Worm (Caenorhabditis elegans) whole organism, young adult: ENCODE data around the gene clec-135.

Source experiments
- B0336.3 ChIP-seq: fragments of 200-800 bp; sonication (Bioruptor generic); IDR thresholded peaks from 2 replicates; pipeline ENCODE4 v1.3.6; 2022; ENCODE audit warnings: missing genetic modification characterization, missing compliant biosample characterization
- F39B2.1 ChIP-seq: fragments of 200-800 bp; sonication (Bioruptor generic); IDR thresholded peaks from 2 replicates; pipeline ENCODE4 v1.3.6; 2022; ENCODE audit warnings: missing genetic modification reagents, missing genetic modification characterization, missing compliant biosample characterization
- T07F8.4 ChIP-seq: sonication (generic microtip); optimal IDR thresholded peaks from 2 replicates; lab custom pipeline; 2016; ENCODE audit warnings: mild to moderate bottlenecking, missing genetic modification characterization, moderate library complexity, missing compliant biosample characterization
- Y53F4B.3 ChIP-seq: fragments of 200-800 bp; sonication (Bioruptor generic); IDR thresholded peaks from 2 replicates; pipeline ENCODE4 v1.3.6; 2022; ENCODE audit warnings: missing genetic modification reagents, missing genetic modification characterization, missing compliant biosample characterization
- Y95B8A.8 ChIP-seq: fragments of 200-800 bp; sonication (Bioruptor generic); IDR thresholded peaks from 2 replicates; pipeline ENCODE4 v1.3.6; 2022; ENCODE audit warnings: missing genetic modification reagents, missing genetic modification characterization, missing compliant biosample characterization
- ama-1 ChIP-seq, 3 experiments: fragments of 150-350 bp in 1 of 3; sonication (generic microtip) in 2 of 3; optimal IDR thresholded peaks; 2 replicates each; lab custom pipeline; 2014 to 2018; ENCODE audit warnings: missing biosample characterization in 2 of 3, missing genetic modification characterization in 2 of 3, missing genetic modification reagents in 2 of 3
- cebp-2 ChIP-seq: fragments of 200-800 bp; sonication (Bioruptor generic); IDR thresholded peaks from 2 replicates; pipeline ENCODE4 v1.3.6; 2022; ENCODE audit warnings: missing genetic modification characterization, missing compliant biosample characterization
- ceh-91 ChIP-seq: fragments of 200-800 bp; sonication (Bioruptor generic); IDR thresholded peaks from 2 replicates; pipeline ENCODE4 v1.3.6; 2022; ENCODE audit warnings: missing genetic modification reagents, missing genetic modification characterization, missing compliant biosample characterization
- efl-1 ChIP-seq: fragments of 150-350 bp; optimal IDR thresholded peaks from 2 replicates; lab custom pipeline; 2014; ENCODE audit warnings: missing biosample characterization, missing genetic modification reagents, missing genetic modification characterization
- egrh-3 ChIP-seq: fragments of 200-800 bp; sonication (Bioruptor generic); IDR thresholded peaks from 2 replicates; pipeline ENCODE4 v1.3.6; 2022; ENCODE audit warnings: missing genetic modification reagents, missing genetic modification characterization, missing compliant biosample characterization
- ets-4 ChIP-seq: fragments of 200-800 bp; sonication (Bioruptor generic); optimal IDR thresholded peaks from 2 replicates; lab custom pipeline; 2018; ENCODE audit warnings: mild to moderate bottlenecking, missing genetic modification characterization, missing compliant biosample characterization
- hmg-20 ChIP-seq: fragments of 200-800 bp; sonication (Bioruptor generic); IDR thresholded peaks from 2 replicates; pipeline ENCODE4 v1.3.6; 2022; ENCODE audit warnings: missing genetic modification reagents, missing genetic modification characterization, missing compliant biosample characterization
- hrde-1 ChIP-seq: sonication (generic microtip); optimal IDR thresholded peaks from 2 replicates; lab custom pipeline; 2016; ENCODE audit warnings: missing genetic modification characterization, mild to moderate bottlenecking, missing compliant biosample characterization, moderate library complexity, missing genotype, missing genetic modification reagents, borderline replicate concordance
- mel-28 ChIP-seq: sonication (generic microtip); optimal IDR thresholded peaks from 2 replicates; lab custom pipeline; 2016; ENCODE audit warnings: borderline replicate concordance, mild to moderate bottlenecking, missing genetic modification characterization, missing compliant biosample characterization
- nfya-1 ChIP-seq: sonication (generic microtip); optimal IDR thresholded peaks from 2 replicates; lab custom pipeline; 2017; ENCODE audit warnings: antibody characterized with exemption, missing compliant biosample characterization, missing genetic modification characterization, borderline replicate concordance; ENCODE audit not compliant: insufficient read depth
- nfya-2 ChIP-seq: fragments of 200-800 bp; sonication (Bioruptor generic); IDR thresholded peaks from 2 replicates; pipeline ENCODE4 v1.3.6; 2022; ENCODE audit warnings: missing genetic modification reagents, missing genetic modification characterization, missing compliant biosample characterization
- nfyb-1 ChIP-seq: fragments of 200-800 bp; sonication (Bioruptor generic); IDR thresholded peaks from 2 replicates; pipeline ENCODE4 v1.3.6; 2022; ENCODE audit warnings: missing genetic modification reagents, missing genetic modification characterization, missing compliant biosample characterization
- nhr-179 ChIP-seq: sonication (generic microtip); optimal IDR thresholded peaks from 2 replicates; lab custom pipeline; 2016; ENCODE audit warnings: mild to moderate bottlenecking, missing genetic modification characterization, missing compliant biosample characterization
- nhr-80 ChIP-seq: sonication (generic microtip); optimal IDR thresholded peaks from 2 replicates; lab custom pipeline; 2016; ENCODE audit warnings: missing genetic modification characterization, missing compliant biosample characterization
- nhr-90 ChIP-seq: sonication (generic microtip); optimal IDR thresholded peaks from 2 replicates; lab custom pipeline; 2016; ENCODE audit warnings: missing genotype, mild to moderate bottlenecking, missing genetic modification characterization, missing compliant biosample characterization
- pbrm-1 ChIP-seq: fragments of 200-800 bp; sonication (Bioruptor generic); IDR thresholded peaks from 2 replicates; pipeline ENCODE4 v1.3.6; 2022; ENCODE audit warnings: missing genetic modification reagents, missing genetic modification characterization, missing compliant biosample characterization
- pha-4 ChIP-seq: fragments of 150-350 bp; sonication (generic microtip); optimal IDR thresholded peaks from 2 replicates; lab custom pipeline; 2014; ENCODE audit warnings: missing biosample characterization, missing genetic modification reagents, missing genetic modification characterization
- rcor-1 ChIP-seq: fragments of 200-800 bp; sonication (Bioruptor generic); IDR thresholded peaks from 2 replicates; pipeline ENCODE4 v1.3.6; 2022; ENCODE audit warnings: missing genetic modification reagents, missing genetic modification characterization, missing compliant biosample characterization
- sdz-38 ChIP-seq: sonication (generic microtip); optimal IDR thresholded peaks from 2 replicates; lab custom pipeline; 2016; ENCODE audit warnings: missing genotype, missing genetic modification characterization, missing compliant biosample characterization
- snpc-3.4 ChIP-seq: sonication (generic microtip); optimal IDR thresholded peaks from 2 replicates; lab custom pipeline; 2017; ENCODE audit warnings: missing genetic modification characterization, mild to moderate bottlenecking, missing compliant biosample characterization, antibody characterized with exemption, moderate library complexity, missing genotype, missing genetic modification reagents
- somi-1 ChIP-seq: fragments of 200-800 bp; sonication (Bioruptor generic); optimal IDR thresholded peaks from 2 replicates; lab custom pipeline; 2018; ENCODE audit warnings: mild to moderate bottlenecking, missing genetic modification characterization, missing compliant biosample characterization
- ztf-26 ChIP-seq: sonication (generic microtip); optimal IDR thresholded peaks from 2 replicates; lab custom pipeline; 2017; ENCODE audit warnings: missing genetic modification characterization, missing compliant biosample characterization
- ztf-28 ChIP-seq: fragments of 200-800 bp; sonication (Bioruptor generic); IDR thresholded peaks from 2 replicates; pipeline ENCODE4 v1.3.6; 2022; ENCODE audit warnings: missing genetic modification reagents, missing genetic modification characterization, missing compliant biosample characterization
- ztf-6 ChIP-seq: fragments of 200-800 bp; sonication (Bioruptor generic); IDR thresholded peaks from 2 replicates; pipeline ENCODE4 v1.3.6; 2022; ENCODE audit warnings: missing genetic modification reagents, missing genetic modification characterization, missing compliant biosample characterization

clec-135 gene

ce11 chrII:4284305-4285193, 26.0 kb upstream of the clec-135 start:
- TF ChIP-seq nfyb-1 (GFP tag; lab: Robert Waterston, UW) = peak; percentile 66; the same call in 1 of the 2 replicates
- no peak for TF ChIP-seq ama-1 (optimal IDR thresholded peaks at IDR 0.05; lab: Kevin White, UChicago)
- no peak for TF ChIP-seq ama-1 (GFP tag; optimal IDR thresholded peaks at IDR 0.05; lab: Kevin White, UChicago)

ce11 chrII:4281743-4282142, 23.2 kb upstream of the clec-135 start, which contains the start of gene C01F1.5:
C01F1.5 (minus strand) TSS chrII:4281845.
- TF ChIP-seq ztf-6 (no peak), snpc-3.4 (tag; lab: Kevin White, UChicago) (peak; percentile 5)

- TF ChIP-seq cebp-2 (GFP tag; lab: Robert Waterston, UW) (no peak), nfya-2 (GFP tag; lab: Robert Waterston, UW) (no peak), rcor-1 (GFP tag; lab: Robert Waterston, UW) (no peak), Y53F4B.3 (no peak)
Measured at ce11 chrII:4277639-4278038, 19.1 kb upstream of the clec-135 start.

- TF ChIP-seq sdz-38 (tag; lab: Kevin White, UChicago) = no peak
Measured at ce11 chrII:4276924-4277323, 18.3 kb upstream of the clec-135 start.

- TF ChIP-seq hmg-20 (GFP tag; lab: Robert Waterston, UW) = no peak
- TF ChIP-seq ztf-28 = no peak
Measured at ce11 chrII:4275637-4276252, 17.2 kb upstream of the clec-135 start, which contains the start of gene npr-42. npr-42 (plus strand) TSS chrII:4276202.

ce11 chrII:4267711-4268110, 9.1 kb upstream of the clec-135 start:
- TF ChIP-seq pha-4 (tag; lab: Kevin White, UChicago) (no peak), nhr-80 (no peak), Y95B8A.8 (no peak), hrde-1 (no peak), mel-28 (tag; lab: Kevin White, UChicago) (no peak), pbrm-1 (GFP tag; lab: Robert Waterston, UW) (no peak), nhr-179 (tag; lab: Kevin White, UChicago) (no peak), ztf-26 (tag; lab: Kevin White, UChicago) (no peak), ceh-91 (no peak), nhr-90 (tag; lab: Kevin White, UChicago) (no peak), F39B2.1 (GFP tag; lab: Robert Waterston, UW) (no peak), ets-4 (GFP tag; lab: Kevin White, UChicago) (no peak), B0336.3 (no peak), T07F8.4 (tag; lab: Kevin White, UChicago) (no peak), somi-1 (GFP tag; lab: Kevin White, UChicago) (no peak), efl-1 (GFP tag; lab: Kevin White, UChicago) (no peak), nfya-1 (tag; lab: Kevin White, UChicago) (no peak), egrh-3 (GFP tag; lab: Robert Waterston, UW) (no peak)
